Worm (Caenorhabditis elegans) whole organism, young adult: ENCODE data around the gene C25A8.5.

Source experiments
- cebp-1 ChIP-seq, 2 experiments: fragments of 200-800 bp in 1 of 2; sonication (Bioruptor generic) in 1 of 2; sonication (generic microtip) in 1 of 2; IDR thresholded peaks in 1 of 2; optimal IDR thresholded peaks in 1 of 2; 2 replicates each; pipeline versions ENCODE4 v1.3.6 to Lab custom; 2017 to 2022; ENCODE audit warnings: missing compliant biosample characterization in 2 of 2, missing genetic modification characterization in 2 of 2, mild to moderate bottlenecking in 1 of 2, missing genetic modification reagents in 1 of 2, moderate library complexity in 1 of 2
- rcor-1 ChIP-seq: fragments of 200-800 bp; sonication (Bioruptor generic); IDR thresholded peaks from 2 replicates; pipeline ENCODE4 v1.3.6; 2022; ENCODE audit warnings: missing genetic modification reagents, missing genetic modification characterization, missing compliant biosample characterization

DNA sequence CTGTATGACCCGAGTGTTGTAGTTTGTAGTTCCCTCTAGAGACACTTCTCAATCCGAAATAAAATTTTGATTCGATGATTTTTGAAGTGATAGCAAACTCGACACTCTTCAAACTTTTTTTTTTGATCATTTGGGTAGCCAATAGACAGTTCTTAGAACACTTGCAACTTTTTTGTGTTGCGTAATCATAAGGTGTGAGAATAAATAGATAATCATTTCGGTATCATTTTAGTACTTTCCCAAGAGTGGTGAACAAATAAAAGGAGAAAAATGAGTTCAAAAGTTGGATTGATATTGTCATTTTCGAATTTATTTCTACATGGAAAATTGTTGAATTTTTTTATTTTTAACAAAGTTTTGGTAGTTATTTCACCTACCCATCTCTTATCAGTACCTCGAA lies 25.5 kb downstream of the C25A8.5 start:
- no peak for TF ChIP-seq rcor-1 (GFP tag; lab: Robert Waterston, UW)
- no peak for TF ChIP-seq cebp-1 (GFP tag; IDR thresholded peaks at IDR 0.05; lab: Robert Waterston, UW)
- TF ChIP-seq cebp-1 (tag; optimal IDR thresholded peaks at IDR 0.05; lab: Kevin White, UChicago), result no peak
